Worm (Caenorhabditis elegans) whole organism, L4 larva: ENCODE measurements around the gene irg-8.
A peak's percentile ranks its signal among the peaks of the same experiment; 100 is the strongest.

Experiments
- D1046.2 ChIP-seq: fragments of 200-800 bp; sonication (Bioruptor generic); IDR thresholded peaks from 2 replicates; pipeline ENCODE4 v1.3.6; 2022; ENCODE audit warnings: missing genetic modification characterization, missing compliant biosample characterization
- F44E2.7 ChIP-seq: fragments of 200-800 bp; sonication (Bioruptor generic); IDR thresholded peaks from 2 replicates; pipeline ENCODE4 v2.1.2; 2022; ENCODE audit warnings: missing genetic modification characterization, missing compliant biosample characterization
- Y48G9A.11 ChIP-seq: fragments of 200-800 bp; sonication (Bioruptor generic); IDR thresholded peaks from 2 replicates; pipeline ENCODE4 v1.3.6; 2022; ENCODE audit warnings: missing genetic modification reagents, missing genetic modification characterization, missing compliant biosample characterization
- ceh-28 ChIP-seq: fragments of 150-350 bp; optimal IDR thresholded peaks from 2 replicates; lab custom pipeline; 2014; ENCODE audit warnings: missing biosample characterization, missing genetic modification reagents, missing genetic modification characterization
- ceh-32 ChIP-seq: sonication (generic microtip); optimal IDR thresholded peaks from 2 replicates; lab custom pipeline; 2016; ENCODE audit warnings: mild to moderate bottlenecking, missing genetic modification characterization, missing compliant biosample characterization; ENCODE audit not compliant: poor library complexity
- ceh-44 ChIP-seq: fragments of 200-800 bp; sonication (Bioruptor generic); IDR thresholded peaks from 2 replicates; pipeline ENCODE4 v1.3.6; 2022; ENCODE audit warnings: missing genetic modification reagents, missing genetic modification characterization, missing compliant biosample characterization
- dmd-6 ChIP-seq: fragments of 200-800 bp; sonication (Bioruptor generic); IDR thresholded peaks from 2 replicates; pipeline ENCODE4 v1.3.6; 2022; ENCODE audit warnings: missing genetic modification reagents, missing genetic modification characterization, missing compliant biosample characterization
- egl-43 ChIP-seq: fragments of 200-800 bp; sonication (Bioruptor generic); IDR thresholded peaks from 2 replicates; pipeline ENCODE4 v1.3.6; 2022; ENCODE audit warnings: missing genetic modification reagents, missing genetic modification characterization, missing compliant biosample characterization
- hmg-1.1 ChIP-seq: fragments of 200-800 bp; sonication (Bioruptor generic); IDR thresholded peaks from 2 replicates; pipeline ENCODE4 v1.3.6; 2022; ENCODE audit warnings: missing genetic modification reagents, missing genetic modification characterization, missing compliant biosample characterization
- lin-1 ChIP-seq: fragments of 200-800 bp; sonication (Bioruptor generic); IDR thresholded peaks from 2 replicates; pipeline ENCODE4 v1.3.6; 2022; ENCODE audit warnings: missing genetic modification reagents, missing genetic modification characterization, missing compliant biosample characterization
- lin-13 ChIP-seq: fragments of 150-350 bp; optimal IDR thresholded peaks from 2 replicates; lab custom pipeline; 2014; ENCODE audit warnings: missing biosample characterization, missing genetic modification reagents, missing genetic modification characterization
- lin-15B ChIP-seq: fragments of 150-350 bp; sonication (generic microtip); optimal IDR thresholded peaks from 3 replicates; lab custom pipeline; 2014; ENCODE audit warnings: missing biosample characterization, missing genetic modification characterization
- lin-29 ChIP-seq: fragments of 200-800 bp; sonication (Bioruptor generic); IDR thresholded peaks from 2 replicates; pipeline ENCODE4 v1.3.6; 2022; ENCODE audit warnings: missing genetic modification reagents, missing genetic modification characterization, missing compliant biosample characterization
- lin-38 ChIP-seq: fragments of 200-800 bp; sonication (Bioruptor generic); IDR thresholded peaks from 2 replicates; pipeline ENCODE4 v1.3.6; 2022; ENCODE audit warnings: missing genetic modification reagents, missing genetic modification characterization, missing compliant biosample characterization
- madf-5 ChIP-seq, 2 experiments: fragments of 200-800 bp; sonication (Bioruptor generic); IDR thresholded peaks; 2 replicates each; pipeline ENCODE4 v1.3.6; 2022; ENCODE audit warnings: missing compliant biosample characterization in 2 of 2, missing genetic modification characterization in 2 of 2
- nhr-25 ChIP-seq: sonication (generic microtip); optimal IDR thresholded peaks from 2 replicates; lab custom pipeline; 2017; ENCODE audit warnings: missing genetic modification characterization, mild to moderate bottlenecking, missing compliant biosample characterization, antibody characterized with exemption, moderate library complexity, borderline replicate concordance; ENCODE audit not compliant: insufficient read depth
- nhr-41 ChIP-seq: fragments of 200-800 bp; sonication (Bioruptor generic); IDR thresholded peaks from 2 replicates; pipeline ENCODE4 v1.3.6; 2022; ENCODE audit warnings: missing genetic modification reagents, missing genetic modification characterization, missing compliant biosample characterization
- pqm-1 ChIP-seq: sonication (generic microtip); optimal IDR thresholded peaks from 2 replicates; lab custom pipeline; 2017; ENCODE audit warnings: missing biosample characterization, missing genetic modification characterization
- sdz-12 ChIP-seq: fragments of 200-800 bp; sonication (Bioruptor generic); optimal IDR thresholded peaks from 2 replicates; lab custom pipeline; 2018; ENCODE audit warnings: mild to moderate bottlenecking, missing genetic modification characterization, missing compliant biosample characterization
- set-16 ChIP-seq: fragments of 200-800 bp; sonication (Bioruptor generic); IDR thresholded peaks from 2 replicates; pipeline ENCODE4 v1.3.6; 2022; ENCODE audit warnings: missing genetic modification reagents, missing genetic modification characterization, missing compliant biosample characterization
- snpc-4 ChIP-seq: fragments of 150-350 bp; optimal IDR thresholded peaks from 2 replicates; lab custom pipeline; 2014; ENCODE audit warnings: missing biosample characterization, missing genetic modification characterization
- spr-3 ChIP-seq: fragments of 200-800 bp; sonication (Bioruptor generic); optimal IDR thresholded peaks from 2 replicates; lab custom pipeline; 2018; ENCODE audit warnings: mild to moderate bottlenecking, missing genetic modification characterization, missing compliant biosample characterization
- unc-62 ChIP-seq, 3 experiments: fragments of 150-350 bp in 1 of 3; sonication (generic microtip); optimal IDR thresholded peaks in 2 of 3; peaks in 1 of 3; 1 replicate in 1 of 3; 2 replicates in 2 of 3; lab custom pipeline; 2014 to 2017; ENCODE audit warnings: missing biosample characterization in 3 of 3, missing genetic modification characterization in 3 of 3, missing genetic modification reagents in 3 of 3, missing genotype in 1 of 3
- ztf-11 ChIP-seq: fragments of 150-350 bp; optimal IDR thresholded peaks from 2 replicates; lab custom pipeline; 2014; ENCODE audit warnings: missing biosample characterization, missing genetic modification characterization

Gene irg-8

ce11 chrV:378231-378630 is 39.3 kb downstream of the irg-8 start (continued):
- no peak for TF ChIP-seq lin-29 (GFP tag; lab: Robert Waterston, UW)
- no peak for TF ChIP-seq lin-38 (GFP tag; lab: Robert Waterston, UW)
- TF ChIP-seq lin-13 (GFP tag; lab: Kevin White, UChicago), result no peak
- TF ChIP-seq D1046.2 (GFP tag; lab: Robert Waterston, UW), result no peak
- no peak for TF ChIP-seq madf-5 (GFP tag; IDR thresholded peaks at IDR 0.05; lab: Robert Waterston, UW)
- TF ChIP-seq hmg-1.1, result no peak
- no peak for TF ChIP-seq Y48G9A.11

DNA sequence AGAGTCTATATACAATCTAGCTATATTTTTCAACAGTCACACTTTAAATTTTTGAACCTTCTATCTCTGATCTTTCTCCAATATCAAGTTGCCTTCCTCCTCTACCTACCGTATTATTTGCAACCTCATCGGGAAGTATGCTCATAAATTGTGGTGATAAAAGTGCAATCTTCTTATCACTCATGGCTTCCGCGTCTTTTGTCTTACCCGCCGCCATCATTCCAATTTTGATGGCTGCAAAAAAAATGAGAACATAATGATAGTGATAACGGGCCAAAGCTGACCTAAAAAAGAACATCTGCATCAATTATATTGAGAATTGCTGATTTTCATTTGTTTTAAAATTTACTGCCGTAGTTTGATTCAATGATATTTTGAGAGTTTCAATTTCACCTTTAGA is 40.7 kb downstream of the irg-8 start:
- TF ChIP-seq F44E2.7 (no peak), ceh-44 (no peak), D1046.2 (GFP tag; lab: Robert Waterston, UW) (no peak), lin-15B (tag; lab: Kevin White, UChicago) (no peak), ztf-11 (tag; lab: Kevin White, UChicago) (no peak), sdz-12 (GFP tag; lab: Kevin White, UChicago) (no peak), nhr-41 (no peak), nhr-25 (no peak), egl-43 (no peak), lin-1 (GFP tag; lab: Robert Waterston, UW) (no peak), pqm-1 (tag; lab: Kevin White, UChicago) (peak; percentile 68), spr-3 (GFP tag; lab: Kevin White, UChicago) (no peak), dmd-6 (GFP tag; lab: Robert Waterston, UW) (peak; percentile 19; the same call in 1 of the 2 replicates), ceh-32 (tag; lab: Kevin White, UChicago) (no peak)
- TF ChIP-seq, all 104 proteins: peak for 2

DNA sequence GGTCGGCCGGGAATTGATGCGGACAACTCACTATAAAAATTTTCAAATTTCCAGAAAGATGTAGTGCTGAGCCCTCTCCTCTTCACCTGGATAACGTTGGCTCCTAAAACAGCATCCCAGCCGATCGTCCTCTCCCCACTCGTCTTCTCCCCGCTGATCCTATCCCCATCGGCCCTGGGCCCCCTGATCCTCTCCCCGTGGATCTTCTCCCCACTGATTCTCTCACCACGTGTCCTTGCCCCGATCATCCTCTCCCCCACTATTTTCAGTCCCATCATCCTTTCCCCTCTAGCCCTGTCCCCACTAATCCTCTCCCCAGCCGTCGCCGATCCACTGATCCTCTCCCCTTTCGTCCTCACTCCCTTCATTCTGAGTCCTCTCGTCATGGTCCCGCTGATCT is 44.3 kb downstream of the irg-8 start:
- peak; percentile 81 for TF ChIP-seq set-16
- TF ChIP-seq unc-62 (GFP tag; optimal IDR thresholded peaks at IDR 0.05 in 1 of 2; lab: Kevin White, UChicago), result peak in 1 of 2 experiments; percentile 22
- TF ChIP-seq unc-62 (tag; optimal IDR thresholded peaks at IDR 0.05; lab: Kevin White, UChicago), result no peak
- TF ChIP-seq ceh-28 (tag; lab: Kevin White, UChicago), result no peak

DNA sequence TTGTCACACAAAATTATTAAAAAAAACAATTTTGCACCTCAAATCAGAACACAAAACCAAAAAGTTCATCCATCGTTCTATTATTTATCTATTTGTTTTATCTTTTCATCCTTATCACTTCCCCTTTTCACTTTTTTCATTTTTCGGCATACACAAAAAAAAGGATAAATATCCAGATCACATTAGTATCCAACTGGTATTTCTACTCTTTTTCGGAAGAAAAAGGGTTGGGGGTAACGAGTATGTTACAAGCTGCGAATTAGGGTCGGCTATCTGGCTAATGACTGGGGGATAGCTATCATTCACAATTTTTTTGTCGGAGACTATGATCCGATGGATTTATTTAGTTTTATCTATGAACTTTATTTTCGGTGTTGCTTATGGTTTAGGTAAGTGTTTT is 47.5 kb downstream of the irg-8 start, which contains the start of gene mltn-7:
Gene mltn-7, plus strand, starts transcription at position 301 of the 400 bp plus-strand sequence.
- TF ChIP-seq snpc-4, result no peak
